Worm (Caenorhabditis elegans) whole organism, young adult: ENCODE data around the gene str-190.

ENCODE experiments used
- B0336.3 ChIP-seq: fragments of 200-800 bp; sonication (Bioruptor generic); IDR thresholded peaks from 2 replicates; pipeline ENCODE4 v1.3.6; 2022; ENCODE audit warnings: missing genetic modification characterization, missing compliant biosample characterization
- C17E4.6 ChIP-seq: fragments of 200-800 bp; sonication (Bioruptor generic); IDR thresholded peaks from 2 replicates; pipeline ENCODE4 v1.3.6; 2022; ENCODE audit warnings: missing genetic modification reagents, missing genetic modification characterization, missing compliant biosample characterization
- D2030.7 ChIP-seq: fragments of 200-800 bp; sonication (Bioruptor generic); IDR thresholded peaks from 2 replicates; pipeline ENCODE4 v1.3.6; 2022; ENCODE audit warnings: missing genetic modification reagents, missing genetic modification characterization, missing compliant biosample characterization
- F10E7.11 ChIP-seq: sonication (generic microtip); optimal IDR thresholded peaks from 2 replicates; lab custom pipeline; 2017; ENCODE audit warnings: mild to moderate bottlenecking, missing genetic modification characterization, moderate library complexity, missing compliant biosample characterization
- F22D6.2 ChIP-seq: sonication (generic microtip); optimal IDR thresholded peaks from 2 replicates; lab custom pipeline; 2016; ENCODE audit warnings: mild to moderate bottlenecking, missing genetic modification characterization, missing compliant biosample characterization
- F23B12.7 ChIP-seq: sonication (generic microtip); optimal IDR thresholded peaks from 2 replicates; lab custom pipeline; 2017; ENCODE audit warnings: missing genetic modification characterization, mild to moderate bottlenecking, missing compliant biosample characterization, antibody characterized with exemption, moderate library complexity; ENCODE audit not compliant: insufficient read depth
- F57C9.4 ChIP-seq: sonication (generic microtip); optimal IDR thresholded peaks from 2 replicates; lab custom pipeline; 2017; ENCODE audit warnings: mild to moderate bottlenecking, missing genetic modification characterization, missing compliant biosample characterization
- K12H6.12 ChIP-seq: fragments of 200-800 bp; sonication (Bioruptor generic); optimal IDR thresholded peaks from 2 replicates; lab custom pipeline; 2018; ENCODE audit warnings: mild to moderate bottlenecking, missing genetic modification characterization, missing compliant biosample characterization
- Y53G8AR.9 ChIP-seq: fragments of 200-800 bp; sonication (Bioruptor generic); conservative IDR thresholded peaks from 2 replicates; pipeline ENCODE4 v1.3.6; 2022; ENCODE audit warnings: missing genetic modification reagents, missing genetic modification characterization, missing compliant biosample characterization
- Y95B8A.8 ChIP-seq: fragments of 200-800 bp; sonication (Bioruptor generic); IDR thresholded peaks from 2 replicates; pipeline ENCODE4 v1.3.6; 2022; ENCODE audit warnings: missing genetic modification reagents, missing genetic modification characterization, missing compliant biosample characterization
- ZK185.1 ChIP-seq: sonication (generic microtip); optimal IDR thresholded peaks from 2 replicates; lab custom pipeline; 2016; ENCODE audit warnings: mild to moderate bottlenecking, missing genetic modification characterization, missing compliant biosample characterization; ENCODE audit not compliant: poor library complexity, severe bottlenecking
- athp-1 ChIP-seq: sonication (generic microtip); optimal IDR thresholded peaks from 2 replicates; lab custom pipeline; 2017; ENCODE audit warnings: mild to moderate bottlenecking, missing genetic modification characterization, missing compliant biosample characterization
- attf-3 ChIP-seq: fragments of 200-800 bp; sonication (Bioruptor generic); conservative IDR thresholded peaks from 2 replicates; pipeline ENCODE4 v1.3.6; 2022; ENCODE audit warnings: missing genetic modification reagents, missing genetic modification characterization, missing compliant biosample characterization
- attf-5 ChIP-seq: fragments of 200-800 bp; sonication (Bioruptor generic); optimal IDR thresholded peaks from 2 replicates; lab custom pipeline; 2018; ENCODE audit warnings: mild to moderate bottlenecking, missing genetic modification characterization, missing compliant biosample characterization
- bed-1 ChIP-seq: fragments of 200-800 bp; sonication (Bioruptor generic); IDR thresholded peaks from 2 replicates; pipeline ENCODE4 v1.3.6; 2022; ENCODE audit warnings: missing genetic modification reagents, missing genetic modification characterization, missing compliant biosample characterization
- bed-2 ChIP-seq: fragments of 200-800 bp; sonication (Bioruptor generic); IDR thresholded peaks from 2 replicates; pipeline ENCODE4 v1.3.6; 2022; ENCODE audit warnings: missing genetic modification reagents, missing genetic modification characterization, missing compliant biosample characterization
- ceh-100 ChIP-seq: fragments of 200-800 bp; sonication (Bioruptor generic); IDR thresholded peaks from 2 replicates; pipeline ENCODE4 v1.3.6; 2022; ENCODE audit warnings: missing genetic modification reagents, missing genetic modification characterization, missing compliant biosample characterization
- ceh-27 ChIP-seq: fragments of 200-800 bp; sonication (Bioruptor generic); optimal IDR thresholded peaks from 2 replicates; lab custom pipeline; 2018; ENCODE audit warnings: mild to moderate bottlenecking, missing genetic modification characterization, moderate library complexity, missing compliant biosample characterization
- ceh-58 ChIP-seq: fragments of 200-800 bp; sonication (Bioruptor generic); IDR thresholded peaks from 2 replicates; pipeline ENCODE4 v1.3.6; 2022; ENCODE audit warnings: missing genetic modification characterization, missing compliant biosample characterization
- die-1 ChIP-seq: sonication (generic microtip); optimal IDR thresholded peaks from 2 replicates; lab custom pipeline; 2016; ENCODE audit warnings: missing genotype, mild to moderate bottlenecking, missing genetic modification characterization, missing compliant biosample characterization
- efl-1 ChIP-seq: fragments of 150-350 bp; optimal IDR thresholded peaks from 2 replicates; lab custom pipeline; 2014; ENCODE audit warnings: missing biosample characterization, missing genetic modification reagents, missing genetic modification characterization
- egl-18 ChIP-seq: fragments of 200-800 bp; sonication (Bioruptor generic); IDR thresholded peaks from 2 replicates; pipeline ENCODE4 v1.3.6; 2022; ENCODE audit warnings: missing genetic modification reagents, missing genetic modification characterization, missing compliant biosample characterization
- egrh-3 ChIP-seq: fragments of 200-800 bp; sonication (Bioruptor generic); IDR thresholded peaks from 2 replicates; pipeline ENCODE4 v1.3.6; 2022; ENCODE audit warnings: missing genetic modification reagents, missing genetic modification characterization, missing compliant biosample characterization
- ekl-4 ChIP-seq: fragments of 200-800 bp; sonication (Bioruptor generic); IDR thresholded peaks from 2 replicates; pipeline ENCODE4 v1.3.6; 2022; ENCODE audit warnings: missing genetic modification reagents, missing genetic modification characterization, missing compliant biosample characterization
- hlh-12 ChIP-seq: sonication (generic microtip); optimal IDR thresholded peaks from 2 replicates; lab custom pipeline; 2016; ENCODE audit warnings: missing genetic modification characterization, missing compliant biosample characterization
- hmg-1.2 ChIP-seq: fragments of 200-800 bp; sonication (Bioruptor generic); IDR thresholded peaks from 2 replicates; pipeline ENCODE4 v1.3.6; 2022; ENCODE audit warnings: missing genetic modification reagents, missing genetic modification characterization, missing compliant biosample characterization
- hmg-20 ChIP-seq: fragments of 200-800 bp; sonication (Bioruptor generic); IDR thresholded peaks from 2 replicates; pipeline ENCODE4 v1.3.6; 2022; ENCODE audit warnings: missing genetic modification reagents, missing genetic modification characterization, missing compliant biosample characterization
- lag-1 ChIP-seq: fragments of 200-800 bp; sonication (Bioruptor generic); IDR thresholded peaks from 2 replicates; pipeline ENCODE4 v1.3.6; 2022; ENCODE audit warnings: missing genetic modification reagents, missing genetic modification characterization, missing compliant biosample characterization
- let-526 ChIP-seq: fragments of 200-800 bp; sonication (Bioruptor generic); IDR thresholded peaks from 2 replicates; pipeline ENCODE4 v1.3.6; 2022; ENCODE audit warnings: missing genetic modification reagents, missing genetic modification characterization, missing compliant biosample characterization
- lsy-27 ChIP-seq: sonication (generic microtip); optimal IDR thresholded peaks from 2 replicates; lab custom pipeline; 2017; ENCODE audit warnings: missing genetic modification characterization, mild to moderate bottlenecking, missing compliant biosample characterization, antibody characterized with exemption, missing genotype, borderline replicate concordance; ENCODE audit not compliant: insufficient read depth
- madf-3 ChIP-seq: fragments of 200-800 bp; sonication (Bioruptor generic); IDR thresholded peaks from 2 replicates; pipeline ENCODE4 v1.3.6; 2022; ENCODE audit warnings: missing genetic modification reagents, missing genetic modification characterization, missing compliant biosample characterization
- madf-8 ChIP-seq: fragments of 200-800 bp; sonication (Bioruptor generic); conservative IDR thresholded peaks from 2 replicates; pipeline ENCODE4 v1.3.6; 2022; ENCODE audit warnings: missing genetic modification reagents, missing genetic modification characterization, missing compliant biosample characterization
- nfya-2 ChIP-seq: fragments of 200-800 bp; sonication (Bioruptor generic); IDR thresholded peaks from 2 replicates; pipeline ENCODE4 v1.3.6; 2022; ENCODE audit warnings: missing genetic modification reagents, missing genetic modification characterization, missing compliant biosample characterization
- nhr-80 ChIP-seq: sonication (generic microtip); optimal IDR thresholded peaks from 2 replicates; lab custom pipeline; 2016; ENCODE audit warnings: missing genetic modification characterization, missing compliant biosample characterization
- pbrm-1 ChIP-seq: fragments of 200-800 bp; sonication (Bioruptor generic); IDR thresholded peaks from 2 replicates; pipeline ENCODE4 v1.3.6; 2022; ENCODE audit warnings: missing genetic modification reagents, missing genetic modification characterization, missing compliant biosample characterization
- rcor-1 ChIP-seq: fragments of 200-800 bp; sonication (Bioruptor generic); IDR thresholded peaks from 2 replicates; pipeline ENCODE4 v1.3.6; 2022; ENCODE audit warnings: missing genetic modification reagents, missing genetic modification characterization, missing compliant biosample characterization
- snpc-1.3 ChIP-seq: sonication (generic microtip); optimal IDR thresholded peaks from 2 replicates; lab custom pipeline; 2017; ENCODE audit warnings: missing genetic modification characterization, mild to moderate bottlenecking, missing compliant biosample characterization, antibody characterized with exemption, moderate library complexity, missing genotype, missing genetic modification reagents; ENCODE audit not compliant: insufficient read depth
- snpc-3.4 ChIP-seq: sonication (generic microtip); optimal IDR thresholded peaks from 2 replicates; lab custom pipeline; 2017; ENCODE audit warnings: missing genetic modification characterization, mild to moderate bottlenecking, missing compliant biosample characterization, antibody characterized with exemption, moderate library complexity, missing genotype, missing genetic modification reagents
- snpc-4 ChIP-seq, 5 experiments: fragments of 150-350 bp in 1 of 5; sonication (generic microtip) in 4 of 5; optimal IDR thresholded peaks; 2 replicates each; lab custom pipeline; 2014 to 2018; ENCODE audit warnings: missing genetic modification characterization in 5 of 5, missing biosample characterization in 3 of 5, antibody characterized with exemption in 2 of 5, mild to moderate bottlenecking in 2 of 5, missing compliant biosample characterization in 2 of 5, missing genotype in 2 of 5, moderate library complexity in 2 of 5, missing genetic modification reagents in 1 of 5
- somi-1 ChIP-seq: fragments of 200-800 bp; sonication (Bioruptor generic); optimal IDR thresholded peaks from 2 replicates; lab custom pipeline; 2018; ENCODE audit warnings: mild to moderate bottlenecking, missing genetic modification characterization, missing compliant biosample characterization
- xnd-1 ChIP-seq: sonication (generic microtip); optimal IDR thresholded peaks from 2 replicates; lab custom pipeline; 2016; ENCODE audit warnings: missing genotype, missing genetic modification reagents, missing genetic modification characterization, missing compliant biosample characterization
- zfh-2 ChIP-seq: fragments of 200-800 bp; sonication (Bioruptor generic); conservative IDR thresholded peaks from 2 replicates; pipeline ENCODE4 v1.3.6; 2022; ENCODE audit warnings: missing genetic modification reagents, missing genetic modification characterization, missing compliant biosample characterization
- ztf-18 ChIP-seq: sonication (generic microtip); optimal IDR thresholded peaks from 2 replicates; lab custom pipeline; 2016; ENCODE audit warnings: missing genotype, mild to moderate bottlenecking, missing genetic modification characterization, missing compliant biosample characterization
- ztf-28 ChIP-seq: fragments of 200-800 bp; sonication (Bioruptor generic); IDR thresholded peaks from 2 replicates; pipeline ENCODE4 v1.3.6; 2022; ENCODE audit warnings: missing genetic modification reagents, missing genetic modification characterization, missing compliant biosample characterization

The str-190 gene

DNA sequence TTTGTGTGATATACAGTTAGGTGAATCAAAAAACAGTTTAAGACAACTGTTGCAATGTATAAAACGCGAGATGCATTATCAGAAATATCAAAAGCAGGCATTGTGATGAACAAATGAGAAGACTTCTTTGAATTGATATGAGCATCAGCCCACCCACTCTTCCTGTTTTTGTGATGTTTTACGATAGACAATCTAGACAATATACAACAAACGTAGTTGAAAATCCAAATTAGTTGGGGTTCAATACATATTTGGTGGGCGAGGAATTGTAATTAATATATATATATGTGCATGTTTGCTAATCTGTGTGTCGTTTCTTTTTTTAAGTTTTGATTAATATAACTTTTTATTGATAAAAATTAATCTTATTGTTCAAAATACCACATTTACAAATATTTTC lies 5.5 kb downstream of the str-190 start, which contains the start of gene str-28:
Gene str-28, minus strand, starts transcription at position 101 of the 400 bp plus-strand sequence.
- TF ChIP-seq zfh-2 (GFP tag; lab: Robert Waterston, UW) (no peak), lag-1 (GFP tag; lab: Robert Waterston, UW) (no peak), let-526 (GFP tag; lab: Robert Waterston, UW) (no peak), F22D6.2 (tag; lab: Kevin White, UChicago) (no peak), snpc-1.3 (tag; lab: Kevin White, UChicago) (no peak), ztf-28 (GFP tag; lab: Robert Waterston, UW) (no peak), F10E7.11 (tag; lab: Kevin White, UChicago) (no peak)

DNA sequence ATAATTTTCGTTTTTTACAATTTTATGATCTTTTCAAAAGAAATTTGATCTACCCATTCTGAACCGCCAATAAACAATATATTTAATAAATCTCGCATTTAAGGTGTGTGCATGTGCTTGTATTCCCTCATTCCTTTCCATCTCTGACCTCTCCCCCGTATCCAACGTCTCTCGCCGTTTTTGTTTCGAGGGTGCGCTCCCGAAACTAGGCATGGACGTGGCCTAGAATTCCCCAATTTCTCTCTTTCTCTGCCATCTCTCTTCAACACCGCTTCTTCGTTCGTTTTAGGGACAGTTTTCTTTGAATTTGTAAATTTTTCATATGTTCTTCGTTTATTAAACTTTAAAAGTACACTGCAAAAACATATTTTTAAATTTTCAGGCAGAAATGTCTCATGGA lies 12.8 kb downstream of the str-190 start, which contains the start of gene F25E5.1:
Gene F25E5.1, plus strand, starts transcription at position 376 of the 400 bp plus-strand sequence.
- TF ChIP-seq athp-1 (tag; lab: Kevin White, UChicago) (peak; percentile 61), ekl-4 (GFP tag; lab: Robert Waterston, UW) (0 out of 2 replicates have a peak, but pooled peaks have one; percentile 27), bed-2 (GFP tag; lab: Robert Waterston, UW) (0 out of 2 replicates have a peak, but pooled peaks have one; percentile 67), B0336.3 (GFP tag; lab: Robert Waterston, UW) (no peak), ceh-100 (0 out of 2 replicates have a peak, but pooled peaks have one; percentile 27), ceh-27 (GFP tag; lab: Kevin White, UChicago) (peak; percentile 65), hmg-20 (GFP tag; lab: Robert Waterston, UW) (0 out of 2 replicates have a peak, but pooled peaks have one; percentile 24), xnd-1 (tag; lab: Kevin White, UChicago) (peak; percentile 15), pbrm-1 (peak; percentile 68; the same call in 1 of the 2 replicates), efl-1 (GFP tag; lab: Kevin White, UChicago) (peak; percentile 67), C17E4.6 (GFP tag; lab: Robert Waterston, UW) (no peak), egl-18 (GFP tag; lab: Robert Waterston, UW) (no peak), nhr-80 (tag; lab: Kevin White, UChicago) (peak; percentile 60), snpc-3.4 (no peak), snpc-4 (GFP tag; optimal IDR thresholded peaks at IDR 0.05; lab: Kevin White, UChicago) (no peak), snpc-4 (tag; optimal IDR thresholded peaks at IDR 0.05; lab: Kevin White, UChicago) (peak in 1 of 4 experiments; percentile 43), ceh-58 (no peak), hmg-1.2 (peak; percentile 69), attf-3 (GFP tag; lab: Robert Waterston, UW) (0 out of 2 replicates have a peak, but pooled peaks have one; percentile 15), attf-5 (GFP tag; lab: Kevin White, UChicago) (peak; percentile 91), ztf-18 (tag; lab: Kevin White, UChicago) (peak; percentile 49), K12H6.12 (peak; percentile 10), ZK185.1 (tag; lab: Kevin White, UChicago) (peak; percentile 50), egrh-3 (0 out of 2 replicates have a peak, but pooled peaks have one; percentile 34), die-1 (no peak), Y53G8AR.9 (GFP tag; lab: Robert Waterston, UW) (no peak), madf-8 (GFP tag; lab: Robert Waterston, UW) (peak; percentile 46), rcor-1 (GFP tag; lab: Robert Waterston, UW) (0 out of 2 replicates have a peak, but pooled peaks have one; percentile 32)

DNA sequence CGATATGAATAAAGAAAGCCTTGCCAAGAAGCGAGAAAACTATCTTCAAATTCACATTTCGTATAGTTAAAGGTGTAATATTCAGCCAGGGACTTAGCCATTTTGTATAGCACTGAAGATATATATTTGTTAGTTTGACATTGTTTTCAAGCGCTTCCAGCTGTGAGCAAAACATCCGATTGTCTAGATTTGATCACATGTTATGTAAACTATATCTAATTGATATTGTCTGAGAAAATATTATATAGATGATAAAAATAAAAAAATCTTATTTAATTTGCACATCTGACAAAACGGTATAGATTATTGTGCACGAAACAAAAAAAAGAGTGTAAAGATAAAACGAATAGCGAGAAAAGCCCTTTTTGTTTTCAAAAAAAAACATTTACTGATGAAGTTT lies 13.6 kb downstream of the str-190 start, which contains the start of gene srh-89:
Gene srh-89, minus strand, starts transcription at position 101 of the 400 bp plus-strand sequence.
- TF ChIP-seq egl-18 (GFP tag; lab: Robert Waterston, UW) (no peak), lsy-27 (tag; lab: Kevin White, UChicago) (no peak), Y95B8A.8 (GFP tag; lab: Robert Waterston, UW) (no peak), nfya-2 (GFP tag; lab: Robert Waterston, UW) (no peak), somi-1 (GFP tag; lab: Kevin White, UChicago) (no peak), bed-1 (GFP tag; lab: Robert Waterston, UW) (no peak), madf-3 (no peak), hlh-12 (tag; lab: Kevin White, UChicago) (no peak), F57C9.4 (no peak), D2030.7 (no peak), let-526 (GFP tag; lab: Robert Waterston, UW) (no peak), attf-5 (GFP tag; lab: Kevin White, UChicago) (no peak), snpc-4 (GFP tag; optimal IDR thresholded peaks at IDR 0.05; lab: Kevin White, UChicago) (no peak), snpc-4 (tag; optimal IDR thresholded peaks at IDR 0.05; lab: Kevin White, UChicago) (no peak), F23B12.7 (no peak)
